Fruit fly (Drosophila melanogaster) whole organism, wandering third instar larva: ENCODE results near the gene CG43342.

Source experiments
- Abd-B ChIP-seq: fragments of >200 bp; optimal IDR thresholded peaks from 2 replicates; lab custom pipeline; 2017; ENCODE audit warnings: missing biosample characterization, missing genetic modification characterization
- CG32264 ChIP-seq: fragments of 200-800 bp; sonication (Bioruptor generic); optimal IDR thresholded peaks from 2 replicates; lab custom pipeline; 2016; ENCODE audit warnings: missing biosample characterization, missing genetic modification characterization
- Dfd ChIP-seq: fragments of >200 bp; optimal IDR thresholded peaks from 2 replicates; lab custom pipeline; 2017; ENCODE audit warnings: missing biosample characterization, missing genetic modification characterization
- GATAd ChIP-seq: sonication (Bioruptor generic); optimal IDR thresholded peaks from 2 replicates; lab custom pipeline; 2016; ENCODE audit warnings: missing biosample characterization, missing genetic modification characterization
- HLH106 ChIP-seq: fragments of 200-800 bp; optimal IDR thresholded peaks from 3 replicates; lab custom pipeline; 2019; ENCODE audit warnings: missing biosample characterization, mild to moderate bottlenecking, missing genetic modification characterization, moderate library complexity
- Hnf4 ChIP-seq: fragments of 200-800 bp; sonication (Bioruptor generic); optimal IDR thresholded peaks from 2 replicates; lab custom pipeline; 2016; ENCODE audit warnings: missing biosample characterization, mild to moderate bottlenecking, missing genetic modification characterization
- Hr83 ChIP-seq: fragments of 200-300 bp; sonication (Bioruptor generic); optimal IDR thresholded peaks from 2 replicates; lab custom pipeline; 2016; ENCODE audit warnings: missing biosample characterization, mild to moderate bottlenecking, missing genetic modification characterization, moderate library complexity; ENCODE audit not compliant: poor library complexity, severe bottlenecking
- Jra ChIP-seq: sonication (Bioruptor generic); optimal IDR thresholded peaks from 2 replicates; lab custom pipeline; 2016; ENCODE audit warnings: missing biosample characterization, missing genetic modification characterization
- Mio ChIP-seq: sonication (Bioruptor generic); optimal IDR thresholded peaks from 2 replicates; lab custom pipeline; 2016; ENCODE audit warnings: missing biosample characterization, missing genetic modification characterization
- Myc ChIP-seq: fragments of >200 bp; optimal IDR thresholded peaks from 2 replicates; lab custom pipeline; 2017
- OdsH ChIP-seq: fragments of 200-800 bp; sonication (Bioruptor generic); optimal IDR thresholded peaks from 2 replicates; lab custom pipeline; 2016; ENCODE audit warnings: missing biosample characterization, mild to moderate bottlenecking, missing genetic modification characterization
- Sp1 ChIP-seq: fragments of 200-800 bp; sonication (Bioruptor generic); optimal IDR thresholded peaks from 3 replicates; lab custom pipeline; 2019; ENCODE audit warnings: missing biosample characterization, mild to moderate bottlenecking, missing genetic modification characterization, moderate library complexity
- br ChIP-seq: fragments of 200-800 bp; sonication (Bioruptor generic); optimal IDR thresholded peaks from 2 replicates; lab custom pipeline; 2016; ENCODE audit warnings: missing biosample characterization, missing genetic modification characterization
- brk ChIP-seq: fragments of 200-800 bp; sonication (Bioruptor generic); optimal IDR thresholded peaks from 2 replicates; lab custom pipeline; 2016; ENCODE audit warnings: missing biosample characterization, mild to moderate bottlenecking, missing genetic modification characterization
- dl ChIP-seq, 2 experiments: fragments of 175-275, 200-275 bp in 1 of 2; fragments of 200-275 bp in 1 of 2; sonication (Bioruptor generic); optimal IDR thresholded peaks; lab custom pipeline; 2018; ENCODE audit warnings: mild to moderate bottlenecking in 2 of 2, missing biosample characterization in 2 of 2, missing genetic modification characterization in 2 of 2, moderate library complexity in 2 of 2; ENCODE audit not compliant: partially characterized antibody in 2 of 2, insufficient read depth in 1 of 2
- dmrt93B ChIP-seq: fragments of 200-800 bp; sonication (Bioruptor generic); optimal IDR thresholded peaks from 2 replicates; lab custom pipeline; 2018; ENCODE audit warnings: missing biosample characterization, mild to moderate bottlenecking, missing genetic modification characterization
- dsf ChIP-seq: sonication (Bioruptor generic); optimal IDR thresholded peaks from 2 replicates; lab custom pipeline; 2016; ENCODE audit warnings: missing biosample characterization, missing genetic modification characterization, borderline replicate concordance
- foxo ChIP-seq, 2 experiments: fragments of 200-800 bp; sonication (Bioruptor generic); optimal IDR thresholded peaks; 2 replicates in 1 of 2; 3 replicates in 1 of 2; lab custom pipeline; 2016 to 2017; ENCODE audit warnings: missing biosample characterization in 2 of 2, missing genetic modification characterization in 2 of 2
- fru ChIP-seq: fragments of 200-800 bp; sonication (Bioruptor generic); optimal IDR thresholded peaks from 3 replicates; lab custom pipeline; 2016; ENCODE audit warnings: missing biosample characterization, mild to moderate bottlenecking, missing genetic modification characterization
- h ChIP-seq: fragments of 200-800 bp; sonication (Bioruptor generic); optimal IDR thresholded peaks from 3 replicates; lab custom pipeline; 2016; ENCODE audit warnings: missing biosample characterization, mild to moderate bottlenecking, missing genetic modification characterization
- jim ChIP-seq: fragments of 175-275, 200-325 bp; sonication (Bioruptor generic); optimal IDR thresholded peaks from 2 replicates; lab custom pipeline; 2016; ENCODE audit warnings: missing biosample characterization, mild to moderate bottlenecking, missing genetic modification characterization
- lola ChIP-seq: fragments of >200 bp; optimal IDR thresholded peaks from 2 replicates; lab custom pipeline; 2017; ENCODE audit warnings: missing biosample characterization, missing genetic modification characterization
- pan ChIP-seq: fragments of >200 bp; optimal IDR thresholded peaks from 2 replicates; lab custom pipeline; 2017
- psq ChIP-seq: fragments of 200-800 bp; sonication (Bioruptor generic); optimal IDR thresholded peaks from 3 replicates; lab custom pipeline; 2017; ENCODE audit warnings: missing biosample characterization, mild to moderate bottlenecking, missing genetic modification characterization, moderate library complexity
- rgr ChIP-seq: fragments of 200-800 bp; sonication (Bioruptor generic); optimal IDR thresholded peaks from 3 replicates; lab custom pipeline; 2016; ENCODE audit warnings: missing biosample characterization, mild to moderate bottlenecking, missing genetic modification characterization
- sage ChIP-seq: fragments of 200-800 bp; sonication (Bioruptor generic); optimal IDR thresholded peaks from 2 replicates; lab custom pipeline; 2016; ENCODE audit warnings: missing biosample characterization, mild to moderate bottlenecking, missing genetic modification characterization
- sv ChIP-seq: fragments of 200-800 bp; sonication (Bioruptor generic); optimal IDR thresholded peaks from 3 replicates; lab custom pipeline; 2016; ENCODE audit warnings: missing biosample characterization, missing genetic modification characterization
- tai ChIP-seq: sonication (Bioruptor generic); optimal IDR thresholded peaks from 2 replicates; lab custom pipeline; 2016; ENCODE audit warnings: missing biosample characterization, missing genetic modification characterization
- usp ChIP-seq: fragments of >200 bp; optimal IDR thresholded peaks from 2 replicates; lab custom pipeline; 2017; ENCODE audit warnings: missing biosample characterization, missing genetic modification characterization
- woc ChIP-seq: sonication (Bioruptor generic); optimal IDR thresholded peaks from 2 replicates; lab custom pipeline; 2016; ENCODE audit warnings: missing biosample characterization, mild to moderate bottlenecking, missing genetic modification characterization

The CG43342 gene

dm6 chr3R:22389614-22390013 lies 8.5 kb downstream of the CG43342 start, which contains the start of the genes CAH8 and CG7059:
TSS of gene CAH8 (minus strand) at chr3R:22389714.
TSS of gene CG7059 (plus strand) at chr3R:22389780.
- no peak for TF ChIP-seq lola (GFP tag; lab: Kevin White, UChicago)
- TF ChIP-seq dl (GFP tag; optimal IDR thresholded peaks at IDR 0.05; lab: Kevin White, UChicago; ENCODE audit: insufficient read depth in 1 of 2, partially characterized antibody in 2 of 2): no peak
- no peak for TF ChIP-seq dsf (GFP tag; lab: Kevin White, UChicago)
- TF ChIP-seq brk: no peak
- TF ChIP-seq rgr: no peak
- TF ChIP-seq sage: no peak
- TF ChIP-seq Abd-B (GFP tag; lab: Kevin White, UChicago): no peak
- no peak for TF ChIP-seq Myc (lab: Kevin White, UChicago)
- no peak for TF ChIP-seq dmrt93B
- TF ChIP-seq woc (GFP tag; lab: Kevin White, UChicago): no peak
- no peak for TF ChIP-seq psq
- no peak for TF ChIP-seq HLH106
- no peak for TF ChIP-seq jim (GFP tag; lab: Kevin White, UChicago)
- TF ChIP-seq GATAd (GFP tag; lab: Kevin White, UChicago): no peak
- no peak for TF ChIP-seq OdsH
- TF ChIP-seq tai: no peak
- TF ChIP-seq Sp1 (GFP tag; lab: Kevin White, UChicago): no peak
- TF ChIP-seq Dfd (GFP tag; lab: Kevin White, UChicago): no peak
- no peak for TF ChIP-seq pan (lab: Kevin White, UChicago)

dm6 chr3R:22390109-22390508 lies 9.0 kb downstream of the CG43342 start:
- TF ChIP-seq fru (GFP tag; lab: Kevin White, UChicago) (no peak), Mio (GFP tag; lab: Kevin White, UChicago) (no peak), jim (GFP tag; lab: Kevin White, UChicago) (no peak), psq (peak; percentile 45), pan (lab: Kevin White, UChicago) (no peak)

dm6 chr3R:22394004-22394403 lies 12.9 kb downstream of the CG43342 start, which contains the start of gene CG13857:
TSS of gene CG13857 (minus strand) at chr3R:22394104.
- no peak for TF ChIP-seq lola (GFP tag; lab: Kevin White, UChicago)
- TF ChIP-seq fru (GFP tag; lab: Kevin White, UChicago): no peak
- TF ChIP-seq usp (GFP tag; lab: Kevin White, UChicago): no peak
- TF ChIP-seq woc (GFP tag; lab: Kevin White, UChicago): no peak
- no peak for TF ChIP-seq br (GFP tag; lab: Kevin White, UChicago)
- no peak for TF ChIP-seq dl (GFP tag; optimal IDR thresholded peaks at IDR 0.05; lab: Kevin White, UChicago; ENCODE audit: insufficient read depth in 1 of 2, partially characterized antibody in 2 of 2)
- TF ChIP-seq Hnf4: no peak
- no peak for TF ChIP-seq Sp1 (GFP tag; lab: Kevin White, UChicago)
- no peak for TF ChIP-seq Dfd (GFP tag; lab: Kevin White, UChicago)
- TF ChIP-seq sv: no peak
- TF ChIP-seq h (GFP tag; lab: Kevin White, UChicago): no peak
- TF ChIP-seq Jra (GFP tag; lab: Kevin White, UChicago): no peak
- no peak for TF ChIP-seq Myc (lab: Kevin White, UChicago)
- no peak for TF ChIP-seq rgr
- TF ChIP-seq Abd-B (GFP tag; lab: Kevin White, UChicago): no peak
- TF ChIP-seq OdsH: no peak
- no peak for TF ChIP-seq HLH106

dm6 chr3R:22395409-22396178 lies 14.5 kb downstream of the CG43342 start:
- TF ChIP-seq dsf (GFP tag; lab: Kevin White, UChicago) (no peak), brk (no peak), Hr83 (GFP tag; lab: Kevin White, UChicago) (no peak), psq (no peak), Hnf4 (no peak), sv (no peak), Abd-B (GFP tag; lab: Kevin White, UChicago) (no peak), usp (GFP tag; lab: Kevin White, UChicago) (no peak), Jra (GFP tag; lab: Kevin White, UChicago) (no peak), CG32264 (GFP tag; lab: Kevin White, UChicago) (no peak), foxo (GFP tag; optimal IDR thresholded peaks at IDR 0.05; lab: Kevin White, UChicago) (no peak)
- TF ChIP-seq, all 38 proteins: peak for 0
